Fruit fly (Drosophila melanogaster): ENCODE data around the gene CG17359.

The CG17359 gene

dm6 chr3L:13986330-13986729 lies 12.7 kb downstream of the CG17359 start, which contains the start of gene CG17362:
Gene CG17362 (plus strand): TSS chr3L:13986620.
- no peak for TF ChIP-seq psq (optimal IDR thresholded peaks at IDR 0.05)
- TF ChIP-seq Sin3A (optimal IDR thresholded peaks at IDR 0.05): no peak
- TF ChIP-seq h (optimal IDR thresholded peaks at IDR 0.05): no peak
- TF ChIP-seq Myc (optimal IDR thresholded peaks at IDR 0.05): no peak
- TF ChIP-seq insv (optimal IDR thresholded peaks at IDR 0.05): no peak
- TF ChIP-seq ttk (optimal IDR thresholded peaks at IDR 0.05): no peak

- TF ChIP-seq h (optimal IDR thresholded peaks at IDR 0.05): no peak
- TF ChIP-seq ttk (optimal IDR thresholded peaks at IDR 0.05): no peak
- TF ChIP-seq psq (optimal IDR thresholded peaks at IDR 0.05): no peak
- TF ChIP-seq Myc (optimal IDR thresholded peaks at IDR 0.05): no peak
- no peak for TF ChIP-seq insv (optimal IDR thresholded peaks at IDR 0.05)
- TF ChIP-seq Sin3A (optimal IDR thresholded peaks at IDR 0.05): no peak
Observed at dm6 chr3L:13982516-13982915, 16.5 kb downstream of the CG17359 start.

- TF ChIP-seq insv (optimal IDR thresholded peaks at IDR 0.05): no peak
- no peak for TF ChIP-seq Myc (optimal IDR thresholded peaks at IDR 0.05)
- no peak for TF ChIP-seq Sin3A (optimal IDR thresholded peaks at IDR 0.05)
- TF ChIP-seq psq (optimal IDR thresholded peaks at IDR 0.05): no peak
- TF ChIP-seq ttk (optimal IDR thresholded peaks at IDR 0.05): no peak
- TF ChIP-seq h (optimal IDR thresholded peaks at IDR 0.05): no peak
Observed at dm6 chr3L:13973377-13974111, 25.5 kb downstream of the CG17359 start, which contains the start of the genes CG13738 and Hsc70-1. Gene CG13738 (minus strand): TSS chr3L:13973477. Gene Hsc70-1 (plus strand): TSS chr3L:13974061.

- TF ChIP-seq ttk (optimal IDR thresholded peaks at IDR 0.05): no peak
- TF ChIP-seq insv (optimal IDR thresholded peaks at IDR 0.05): no peak
- TF ChIP-seq Myc (optimal IDR thresholded peaks at IDR 0.05): no peak
- TF ChIP-seq h (optimal IDR thresholded peaks at IDR 0.05): no peak
Observed at dm6 chr3L:13965502-13965843, 33.6 kb downstream of the CG17359 start.

- TF ChIP-seq Myc (optimal IDR thresholded peaks at IDR 0.05): no peak
- TF ChIP-seq h (optimal IDR thresholded peaks at IDR 0.05): no peak
- TF ChIP-seq ttk (optimal IDR thresholded peaks at IDR 0.05): no peak
- TF ChIP-seq psq (optimal IDR thresholded peaks at IDR 0.05): no peak
- TF ChIP-seq Sin3A (optimal IDR thresholded peaks at IDR 0.05): no peak
- no peak for TF ChIP-seq insv (optimal IDR thresholded peaks at IDR 0.05)
Observed at dm6 chr3L:13964635-13965501, 34.2 kb downstream of the CG17359 start, which contains the start of the genes Meics, Nxf3 and ssp2. Gene Meics (minus strand): TSS chr3L:13964702. Gene Nxf3 (plus strand): TSS chr3L:13965203. Gene ssp2 (plus strand): TSS chr3L:13965203.

- no peak for TF ChIP-seq ttk (optimal IDR thresholded peaks at IDR 0.05)
- no peak for TF ChIP-seq h (optimal IDR thresholded peaks at IDR 0.05)
- no peak for TF ChIP-seq psq (optimal IDR thresholded peaks at IDR 0.05)
- TF ChIP-seq insv (optimal IDR thresholded peaks at IDR 0.05): no peak
- no peak for TF ChIP-seq Sin3A (optimal IDR thresholded peaks at IDR 0.05)
- TF ChIP-seq Myc (optimal IDR thresholded peaks at IDR 0.05): no peak
Observed at dm6 chr3L:13957789-13958188, 41.3 kb downstream of the CG17359 start.

- no peak for TF ChIP-seq insv (optimal IDR thresholded peaks at IDR 0.05)
- no peak for TF ChIP-seq Myc (optimal IDR thresholded peaks at IDR 0.05)
- TF ChIP-seq Sin3A (optimal IDR thresholded peaks at IDR 0.05): no peak
Observed at dm6 chr3L:13957212-13957668, 41.8 kb downstream of the CG17359 start.

- TF ChIP-seq Myc (optimal IDR thresholded peaks at IDR 0.05): no peak
- no peak for TF ChIP-seq Sin3A (optimal IDR thresholded peaks at IDR 0.05)
- TF ChIP-seq insv (optimal IDR thresholded peaks at IDR 0.05): no peak
- TF ChIP-seq h (optimal IDR thresholded peaks at IDR 0.05): no peak
- no peak for TF ChIP-seq ttk (optimal IDR thresholded peaks at IDR 0.05)
- TF ChIP-seq psq (optimal IDR thresholded peaks at IDR 0.05): no peak
Observed at dm6 chr3L:13956667-13957066, 42.4 kb downstream of the CG17359 start.

- TF ChIP-seq insv (optimal IDR thresholded peaks at IDR 0.05) (no peak), h (optimal IDR thresholded peaks at IDR 0.05) (no peak), psq (optimal IDR thresholded peaks at IDR 0.05) (no peak), Sin3A (optimal IDR thresholded peaks at IDR 0.05) (no peak), Myc (optimal IDR thresholded peaks at IDR 0.05) (no peak), ttk (optimal IDR thresholded peaks at IDR 0.05) (no peak)
Observed at dm6 chr3L:13952484-13953048, 46.5 kb downstream of the CG17359 start.

- TF ChIP-seq insv (optimal IDR thresholded peaks at IDR 0.05) (no peak), ttk (optimal IDR thresholded peaks at IDR 0.05) (no peak), Sin3A (optimal IDR thresholded peaks at IDR 0.05) (no peak), Myc (optimal IDR thresholded peaks at IDR 0.05) (no peak), h (optimal IDR thresholded peaks at IDR 0.05) (no peak), psq (optimal IDR thresholded peaks at IDR 0.05) (no peak)
Observed at dm6 chr3L:13951564-13951963, 47.5 kb downstream of the CG17359 start.

dm6 chr3L:13949440-13950066 lies 49.5 kb downstream of the CG17359 start:
- no peak for TF ChIP-seq insv (optimal IDR thresholded peaks at IDR 0.05)
- no peak for TF ChIP-seq psq (optimal IDR thresholded peaks at IDR 0.05)
- TF ChIP-seq h (optimal IDR thresholded peaks at IDR 0.05): no peak
- no peak for TF ChIP-seq Myc (optimal IDR thresholded peaks at IDR 0.05)
- no peak for TF ChIP-seq Sin3A (optimal IDR thresholded peaks at IDR 0.05)
- no peak for TF ChIP-seq ttk (optimal IDR thresholded peaks at IDR 0.05)
